Worm (Caenorhabditis elegans) whole organism, mixed stage, embryonic: ENCODE data around the gene sri-32.

ENCODE experiments used
- unc-39 ChIP-seq: fragments of 150-350 bp; optimal IDR thresholded peaks from 2 replicates; lab custom pipeline; 2014; ENCODE audit warnings: missing biosample characterization, missing genetic modification characterization
- ztf-11 ChIP-seq: fragments of 150-350 bp; optimal IDR thresholded peaks from 2 replicates; lab custom pipeline; 2014; ENCODE audit warnings: missing biosample characterization, missing genetic modification characterization

- no peak for TF ChIP-seq unc-39 (tag; lab: Kevin White, UChicago)
- TF ChIP-seq ztf-11 (tag; lab: Kevin White, UChicago): no peak
These were observed 44.8 kb downstream of the sri-32 start for ce11 chrII:3109533-3109932.
